Worm (Caenorhabditis elegans): ENCODE measurements around the gene M162.7.

Gene M162.7

DNA sequence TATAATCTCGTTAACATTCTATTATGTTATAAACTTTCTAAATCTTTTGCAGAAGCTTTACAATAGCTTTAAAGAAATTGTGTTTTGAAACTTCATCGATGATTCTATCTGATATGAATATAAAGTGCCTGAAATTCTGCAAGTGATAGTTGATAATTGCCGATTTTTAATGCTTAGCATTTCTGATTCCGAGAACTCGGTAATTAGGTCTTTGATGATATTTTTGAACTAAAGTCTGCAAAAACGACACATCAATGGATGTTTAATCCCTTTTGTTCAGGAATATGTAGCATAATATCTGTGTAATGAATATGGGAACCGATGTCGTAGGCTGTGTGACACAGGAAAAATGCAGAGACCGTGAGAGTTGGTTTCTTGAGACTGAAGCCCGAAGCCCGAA is 8.0 kb upstream of the M162.7 start:
- TF ChIP-seq tab-1 (GFP tag; IDR thresholded peaks at IDR 0.05) (no peak), cog-1 (tag; optimal IDR thresholded peaks at IDR 0.05) (no peak), ref-1 (GFP tag; conservative IDR thresholded peaks at IDR 0.05) (no peak), ztf-23 (GFP tag; IDR thresholded peaks at IDR 0.05) (no peak), klf-2 (GFP tag; conservative IDR thresholded peaks at IDR 0.05) (no peak), flt-1 (GFP tag; IDR thresholded peaks at IDR 0.05) (no peak), med-1 (GFP tag; optimal IDR thresholded peaks at IDR 0.05; ENCODE audit: insufficient read depth) (no peak), ztf-29 (GFP tag; IDR thresholded peaks at IDR 0.05) (no peak), T22C8.4 (GFP tag; IDR thresholded peaks at IDR 0.05) (no peak)

DNA sequence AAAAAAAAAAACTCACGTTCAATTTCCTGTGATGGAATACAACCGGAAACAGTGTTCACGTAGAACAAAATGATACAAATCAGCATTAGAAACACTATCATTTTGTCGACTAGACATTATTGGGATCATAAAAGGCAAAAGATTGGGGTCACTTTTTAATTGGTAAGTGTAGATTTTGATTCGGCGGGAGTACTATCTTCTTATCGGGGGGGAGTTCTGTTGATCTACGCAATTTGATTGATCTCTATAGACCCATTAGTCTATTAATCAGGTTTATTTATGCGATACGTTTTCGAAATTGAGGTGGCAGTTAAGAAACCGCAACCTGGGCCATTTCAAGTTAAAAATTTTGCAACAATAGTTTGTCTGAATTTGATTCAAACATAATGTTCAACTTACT is 6.2 kb upstream of the M162.7 start, which contains the start of gene Y116F11B.2:
Gene Y116F11B.2, minus strand, starts transcription at position 101 of the 400 bp plus-strand sequence.
- TF ChIP-seq T22C8.4 (GFP tag; IDR thresholded peaks at IDR 0.05) (no peak), ref-1 (GFP tag; conservative IDR thresholded peaks at IDR 0.05) (no peak), flt-1 (GFP tag; IDR thresholded peaks at IDR 0.05) (no peak), med-1 (GFP tag; optimal IDR thresholded peaks at IDR 0.05; ENCODE audit: insufficient read depth) (no peak), cog-1 (tag; optimal IDR thresholded peaks at IDR 0.05) (no peak), ztf-29 (GFP tag; IDR thresholded peaks at IDR 0.05) (no peak), klf-2 (GFP tag; conservative IDR thresholded peaks at IDR 0.05) (no peak), tab-1 (GFP tag; IDR thresholded peaks at IDR 0.05) (no peak), ztf-23 (GFP tag; IDR thresholded peaks at IDR 0.05) (no peak)

DNA sequence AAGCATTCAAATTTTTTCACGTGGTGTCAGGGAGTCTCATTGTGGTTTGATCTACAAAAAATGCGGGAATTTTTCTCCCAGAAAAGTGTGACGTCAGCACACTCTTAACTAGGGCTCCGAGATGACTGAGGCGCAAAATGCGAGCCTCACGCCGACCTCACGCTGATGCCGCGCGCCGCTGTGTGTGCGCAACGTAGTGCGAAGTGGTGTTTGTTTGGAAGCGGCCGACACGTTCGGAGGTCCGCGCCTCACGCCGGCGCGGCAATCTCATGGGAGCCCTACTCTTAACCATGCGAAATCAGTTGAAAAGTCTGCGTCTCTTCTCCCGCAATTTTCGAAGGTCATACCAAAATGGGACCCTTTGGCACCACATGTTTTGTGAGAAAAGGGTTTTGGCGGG is 4.6 kb downstream of the M162.7 start:
- TF ChIP-seq tab-1 (GFP tag; IDR thresholded peaks at IDR 0.05) (no peak), ztf-29 (GFP tag; IDR thresholded peaks at IDR 0.05) (no peak), ref-1 (GFP tag; conservative IDR thresholded peaks at IDR 0.05) (no peak), med-1 (GFP tag; optimal IDR thresholded peaks at IDR 0.05; ENCODE audit: insufficient read depth) (no peak), klf-2 (GFP tag; conservative IDR thresholded peaks at IDR 0.05) (no peak)

DNA sequence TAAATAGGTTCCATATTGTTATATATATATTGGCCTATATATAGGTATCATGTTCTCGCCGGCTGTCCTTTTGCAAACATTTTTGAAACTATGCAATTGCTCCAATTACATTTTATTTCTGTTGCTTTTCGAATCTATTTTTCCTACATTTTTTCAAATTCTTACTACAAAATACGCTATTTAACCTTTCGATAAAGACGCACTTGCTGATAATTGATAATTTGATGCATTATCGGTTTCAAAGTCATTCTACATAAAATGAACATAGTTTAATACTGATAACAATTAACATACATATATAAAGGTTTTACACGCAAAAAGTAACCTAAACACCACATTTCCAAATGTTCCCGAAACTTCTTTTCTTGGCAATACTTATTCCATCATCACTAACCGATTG is 6.5 kb downstream of the M162.7 start, which contains the start of gene clec-258:
Gene clec-258, plus strand, starts transcription at position 81 of the 400 bp plus-strand sequence.
- no peak for TF ChIP-seq flt-1 (GFP tag; IDR thresholded peaks at IDR 0.05)

DNA sequence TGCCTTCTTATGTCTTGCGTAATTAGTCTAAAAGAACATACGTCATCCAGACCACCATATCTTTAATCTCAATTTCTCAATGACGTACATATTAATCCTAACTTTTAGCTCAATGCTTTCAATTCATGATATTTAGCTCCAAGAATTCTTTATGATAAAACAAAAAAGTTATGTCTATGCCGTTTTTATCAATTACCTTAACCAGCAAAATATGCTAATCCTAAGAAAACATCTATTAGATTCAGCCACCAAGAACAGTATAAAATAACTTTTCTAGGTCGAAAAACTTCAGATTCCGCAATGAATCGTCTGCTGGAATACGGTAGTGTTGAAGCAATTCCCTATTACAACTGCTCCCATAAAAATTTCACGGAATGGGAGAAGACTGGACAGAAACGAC is 11.0 kb downstream of the M162.7 start, which contains the start of gene srt-45:
Gene srt-45, plus strand, starts transcription at position 301 of the 400 bp plus-strand sequence.
- TF ChIP-seq tab-1 (GFP tag; IDR thresholded peaks at IDR 0.05) (no peak), flt-1 (GFP tag; IDR thresholded peaks at IDR 0.05) (no peak), T22C8.4 (GFP tag; IDR thresholded peaks at IDR 0.05) (no peak), ztf-29 (GFP tag; IDR thresholded peaks at IDR 0.05) (no peak), ztf-23 (GFP tag; IDR thresholded peaks at IDR 0.05) (no peak), med-1 (GFP tag; optimal IDR thresholded peaks at IDR 0.05; ENCODE audit: insufficient read depth) (no peak), ref-1 (GFP tag; conservative IDR thresholded peaks at IDR 0.05) (no peak), klf-2 (GFP tag; conservative IDR thresholded peaks at IDR 0.05) (no peak)

DNA sequence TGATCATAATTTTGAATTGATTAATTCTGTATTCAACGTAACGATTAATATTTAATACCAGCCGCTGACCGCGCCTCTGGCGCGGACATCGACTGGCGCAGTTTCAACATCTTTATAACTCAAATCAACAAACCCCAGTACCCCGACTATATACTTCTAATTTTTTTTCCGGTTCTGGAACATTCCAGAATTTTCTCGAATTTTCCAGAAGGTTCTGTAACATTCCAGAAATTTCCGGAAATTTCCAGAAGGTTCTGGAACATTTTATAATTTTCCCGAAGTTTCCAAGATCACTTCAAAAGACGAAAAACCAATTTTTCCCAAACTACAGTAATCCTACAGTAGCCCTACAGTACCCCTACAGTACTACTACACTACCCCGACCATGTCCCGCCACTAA is 15.6 kb downstream of the M162.7 start:
- TF ChIP-seq flt-1 (GFP tag; IDR thresholded peaks at IDR 0.05) (no peak), ztf-23 (GFP tag; IDR thresholded peaks at IDR 0.05) (no peak)

DNA sequence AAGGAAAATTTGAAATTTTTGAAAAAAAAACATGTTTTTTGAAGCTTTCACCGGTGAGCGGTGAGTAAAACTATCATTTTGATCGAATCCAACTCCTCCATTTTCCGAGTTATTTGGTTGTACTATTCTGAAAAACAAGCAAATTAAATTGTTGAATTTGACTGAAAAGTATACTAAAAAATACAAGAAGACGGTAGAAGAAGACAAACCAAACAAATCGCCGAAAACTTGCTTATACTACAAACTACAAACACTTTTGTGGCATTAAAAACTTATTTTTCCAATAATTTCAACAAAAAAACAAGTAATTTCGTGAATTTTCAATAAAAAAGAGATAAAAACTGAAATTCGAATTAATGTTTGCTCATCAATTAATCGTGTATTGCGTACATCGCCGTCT is 16.2 kb downstream of the M162.7 start, which contains the start of gene fbxa-194:
Gene fbxa-194, minus strand, starts transcription at position 101 of the 400 bp plus-strand sequence.
- no peak for TF ChIP-seq ztf-29 (GFP tag; IDR thresholded peaks at IDR 0.05)
- no peak for TF ChIP-seq flt-1 (GFP tag; IDR thresholded peaks at IDR 0.05)
- TF ChIP-seq ztf-23 (GFP tag; IDR thresholded peaks at IDR 0.05): no peak
- no peak for TF ChIP-seq ref-1 (GFP tag; conservative IDR thresholded peaks at IDR 0.05)
- no peak for TF ChIP-seq cog-1 (tag; optimal IDR thresholded peaks at IDR 0.05)
- no peak for TF ChIP-seq med-1 (GFP tag; optimal IDR thresholded peaks at IDR 0.05; ENCODE audit: insufficient read depth)
- no peak for TF ChIP-seq T22C8.4 (GFP tag; IDR thresholded peaks at IDR 0.05)
- no peak for TF ChIP-seq klf-2 (GFP tag; conservative IDR thresholded peaks at IDR 0.05)
- no peak for TF ChIP-seq tab-1 (GFP tag; IDR thresholded peaks at IDR 0.05)

DNA sequence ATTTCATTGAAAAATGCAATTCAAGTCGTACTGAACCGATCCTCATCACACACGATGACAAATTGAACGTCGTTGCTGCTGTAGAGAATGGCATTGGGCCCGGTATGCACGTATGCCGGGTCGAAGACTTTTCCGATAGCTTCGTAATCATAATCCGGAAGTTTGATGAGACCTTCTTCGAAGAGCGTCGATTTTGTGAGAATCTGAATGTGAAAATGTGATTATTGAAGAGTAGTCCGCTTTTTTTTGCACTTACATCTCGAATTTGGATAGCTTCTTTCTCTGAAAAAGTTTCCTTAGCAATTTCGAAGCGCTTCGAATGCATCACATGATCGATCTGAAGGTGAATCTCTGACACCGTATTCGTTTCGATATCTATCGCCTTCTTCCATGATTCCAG is 17.6 kb downstream of the M162.7 start, which contains the start of gene fbxa-118:
Gene fbxa-118, minus strand, starts transcription at position 101 of the 400 bp plus-strand sequence.
- TF ChIP-seq flt-1 (GFP tag; IDR thresholded peaks at IDR 0.05) (no peak), tab-1 (GFP tag; IDR thresholded peaks at IDR 0.05) (no peak), klf-2 (GFP tag; conservative IDR thresholded peaks at IDR 0.05) (no peak), ztf-29 (GFP tag; IDR thresholded peaks at IDR 0.05) (no peak), T22C8.4 (GFP tag; IDR thresholded peaks at IDR 0.05) (no peak), ztf-23 (GFP tag; IDR thresholded peaks at IDR 0.05) (no peak), med-1 (GFP tag; optimal IDR thresholded peaks at IDR 0.05; ENCODE audit: insufficient read depth) (no peak), ref-1 (GFP tag; conservative IDR thresholded peaks at IDR 0.05) (no peak), cog-1 (tag; optimal IDR thresholded peaks at IDR 0.05) (no peak)

DNA sequence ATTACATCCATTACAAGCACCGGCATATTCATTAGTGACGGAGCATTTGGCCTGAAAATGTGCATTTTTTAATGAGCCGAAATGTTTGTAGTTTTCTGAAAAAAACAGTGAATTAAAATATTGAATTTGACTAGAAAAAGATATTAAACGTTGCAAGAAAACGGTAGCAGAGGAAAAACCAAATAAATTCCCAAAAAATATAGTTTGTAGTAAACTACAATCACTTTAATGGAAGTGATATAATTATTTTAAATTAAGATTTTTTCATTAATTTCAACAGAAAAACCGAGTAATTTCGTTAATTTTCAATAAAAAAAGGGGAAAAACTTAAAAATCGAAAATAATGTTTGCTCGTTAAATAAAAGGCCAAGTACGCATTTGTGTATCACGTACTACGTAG is 23.2 kb downstream of the M162.7 start, which contains the start of gene M162.15:
Gene M162.15, minus strand, starts transcription at position 101 of the 400 bp plus-strand sequence.
- TF ChIP-seq ref-1 (GFP tag; conservative IDR thresholded peaks at IDR 0.05) (no peak), cog-1 (tag; optimal IDR thresholded peaks at IDR 0.05) (no peak), ztf-29 (GFP tag; IDR thresholded peaks at IDR 0.05) (no peak), T22C8.4 (GFP tag; IDR thresholded peaks at IDR 0.05) (no peak), klf-2 (GFP tag; conservative IDR thresholded peaks at IDR 0.05) (no peak), med-1 (GFP tag; optimal IDR thresholded peaks at IDR 0.05; ENCODE audit: insufficient read depth) (no peak), ztf-23 (GFP tag; IDR thresholded peaks at IDR 0.05) (no peak), tab-1 (GFP tag; IDR thresholded peaks at IDR 0.05) (no peak)

DNA sequence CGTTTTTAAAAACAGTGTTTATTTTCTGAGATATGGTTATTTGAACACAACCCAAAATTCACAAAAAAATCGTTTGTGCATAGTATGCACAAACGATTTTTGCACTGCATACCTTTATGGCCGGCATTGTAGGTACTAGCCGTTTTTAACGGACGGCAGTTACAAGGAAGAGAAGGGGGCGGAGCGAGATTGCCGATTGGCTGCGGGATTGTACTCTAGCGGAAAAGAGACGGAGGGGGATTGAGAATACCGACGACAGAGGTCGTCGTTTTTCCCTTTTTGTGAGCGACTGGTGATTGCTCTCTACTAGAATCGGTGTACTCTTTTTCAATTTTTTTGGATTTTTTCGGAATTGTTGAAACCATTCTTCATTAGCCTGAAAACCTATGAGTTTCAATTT is 27.1 kb downstream of the M162.7 start:
- no peak for TF ChIP-seq cog-1 (tag; optimal IDR thresholded peaks at IDR 0.05)
- no peak for TF ChIP-seq T22C8.4 (GFP tag; IDR thresholded peaks at IDR 0.05)
- TF ChIP-seq klf-2 (GFP tag; conservative IDR thresholded peaks at IDR 0.05): no peak
- no peak for TF ChIP-seq flt-1 (GFP tag; IDR thresholded peaks at IDR 0.05)
- TF ChIP-seq ztf-29 (GFP tag; IDR thresholded peaks at IDR 0.05): no peak
- no peak for TF ChIP-seq tab-1 (GFP tag; IDR thresholded peaks at IDR 0.05)
- TF ChIP-seq med-1 (GFP tag; optimal IDR thresholded peaks at IDR 0.05; ENCODE audit: insufficient read depth): no peak
- TF ChIP-seq ref-1 (GFP tag; conservative IDR thresholded peaks at IDR 0.05): no peak

All from whole organism, midembryonic.